Worm (Caenorhabditis elegans): ENCODE results near the gene scav-3.
A peak's percentile ranks its signal among the peaks of the same experiment; 100 is the strongest.

scav-3 gene

DNA sequence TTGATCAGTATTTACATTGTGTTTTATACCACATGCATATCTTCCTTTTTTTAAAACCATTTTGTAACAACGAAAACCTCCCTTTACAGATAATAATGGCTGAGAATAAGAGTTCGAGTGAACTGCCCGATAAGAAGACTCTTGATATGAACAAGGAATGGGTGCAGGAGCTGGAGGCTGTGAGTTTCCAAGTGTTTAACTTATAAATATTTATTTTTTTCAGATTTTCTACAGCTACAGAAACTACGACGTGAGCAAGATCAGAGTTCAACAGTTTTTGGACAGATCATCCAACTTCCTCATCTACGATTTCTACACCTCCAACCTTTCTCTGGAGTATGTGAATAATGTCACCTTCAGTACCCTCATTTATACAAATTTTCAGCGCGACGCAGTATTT is 39.8 kb upstream of the scav-3 start, which contains the start of gene herd-1 (continued):
- peak; percentile 53 for TF ChIP-seq rcor-1 (GFP tag; IDR thresholded peaks at IDR 0.05)
- TF ChIP-seq B0035.1 (tag; optimal IDR thresholded peaks at IDR 0.05) = no peak
- TF ChIP-seq repo-1 (tag; optimal IDR thresholded peaks at IDR 0.05) = no peak
- TF ChIP-seq attf-5 (GFP tag; optimal IDR thresholded peaks at IDR 0.05) = no peak
- no peak for TF ChIP-seq Y67H2A.10 (GFP tag; conservative IDR thresholded peaks at IDR 0.05)
- 0 out of 2 replicates have a peak, but pooled peaks have one; percentile 37 for TF ChIP-seq aptf-3 (GFP tag; IDR thresholded peaks at IDR 0.05)
- no peak for TF ChIP-seq unc-130 (GFP tag; optimal IDR thresholded peaks at IDR 0.05)
- TF ChIP-seq F39B2.1 (GFP tag; IDR thresholded peaks at IDR 0.05) = no peak
- TF ChIP-seq lin-54 (GFP tag; optimal IDR thresholded peaks at IDR 0.05) = peak; percentile 62
- no peak for TF ChIP-seq zfh-2 (GFP tag; conservative IDR thresholded peaks at IDR 0.05)
- TF ChIP-seq dox-1 (GFP tag; IDR thresholded peaks at IDR 0.05) = no peak; the same call in 1 of the 2 replicates
- no peak for TF ChIP-seq lin-35 (GFP tag; optimal IDR thresholded peaks at IDR 0.05)
- TF ChIP-seq attf-3 (GFP tag; conservative IDR thresholded peaks at IDR 0.05) = no peak
- peak; percentile 69 for TF ChIP-seq hsf-1 (GFP tag; IDR thresholded peaks at IDR 0.05)
- TF ChIP-seq madf-6 (GFP tag; IDR thresholded peaks at IDR 0.05) = peak; percentile 70
- no peak for TF ChIP-seq F57A8.1 (GFP tag; optimal IDR thresholded peaks at IDR 0.05)
- TF ChIP-seq egrh-3 (GFP tag; IDR thresholded peaks at IDR 0.05) = peak; percentile 30; the same call in 1 of the 2 replicates
- no peak for TF ChIP-seq ztf-22 (GFP tag; optimal IDR thresholded peaks at IDR 0.05)
- TF ChIP-seq atf-7 (tag; optimal IDR thresholded peaks at IDR 0.05) = no peak
- TF ChIP-seq ets-4 (GFP tag; optimal IDR thresholded peaks at IDR 0.05) = no peak
- TF ChIP-seq lsl-1 (GFP tag; optimal IDR thresholded peaks at IDR 0.05) = peak; percentile 44
- no peak for TF ChIP-seq madf-8 (GFP tag; conservative IDR thresholded peaks at IDR 0.05)
- TF ChIP-seq snpc-4 (GFP tag; optimal IDR thresholded peaks at IDR 0.05) = no peak
- TF ChIP-seq snpc-4 (tag; optimal IDR thresholded peaks at IDR 0.05) = no peak
- TF ChIP-seq F33H1.4 (GFP tag; IDR thresholded peaks at IDR 0.05) = no peak; the same call in 1 of the 2 replicates
- TF ChIP-seq nfyb-1 (GFP tag; IDR thresholded peaks at IDR 0.05) = 0 out of 2 replicates have a peak, but pooled peaks have one; percentile 44
- peak; percentile 73 for TF ChIP-seq athp-1 (tag; optimal IDR thresholded peaks at IDR 0.05)
- TF ChIP-seq Y95B8A.8 (GFP tag; IDR thresholded peaks at IDR 0.05) = peak; percentile 76; the same call in 1 of the 2 replicates
- no peak for TF ChIP-seq F10E7.11 (tag; optimal IDR thresholded peaks at IDR 0.05)
- TF ChIP-seq ceh-40 (GFP tag; IDR thresholded peaks at IDR 0.05) = no peak
- TF ChIP-seq hmg-1.2 (GFP tag; IDR thresholded peaks at IDR 0.05) = peak; percentile 21; the same call in 1 of the 2 replicates
- TF ChIP-seq F37B4.10 (GFP tag; IDR thresholded peaks at IDR 0.05) = no peak
- no peak for TF ChIP-seq madf-10 (tag; optimal IDR thresholded peaks at IDR 0.05)
- TF ChIP-seq dpl-1 (GFP tag; optimal IDR thresholded peaks at IDR 0.05) = no peak
- TF ChIP-seq lag-1 (GFP tag; IDR thresholded peaks at IDR 0.05) = no peak
- no peak for TF ChIP-seq him-1 (tag; optimal IDR thresholded peaks at IDR 0.05)
- TF ChIP-seq snpc-1.1 (tag; optimal IDR thresholded peaks at IDR 0.05; ENCODE audit: insufficient read depth) = no peak
- TF ChIP-seq akir-1 (GFP tag; optimal IDR thresholded peaks at IDR 0.05) = no peak
- TF ChIP-seq ceh-27 (GFP tag; optimal IDR thresholded peaks at IDR 0.05) = peak; percentile 7
- TF ChIP-seq nhr-179 (tag; optimal IDR thresholded peaks at IDR 0.05) = no peak
- TF ChIP-seq F57C9.4 (tag; optimal IDR thresholded peaks at IDR 0.05) = no peak
- TF ChIP-seq mcd-1 (GFP tag; IDR thresholded peaks at IDR 0.05) = peak; percentile 42; the same call in 1 of the 2 replicates
- no peak for TF ChIP-seq bed-1 (GFP tag; IDR thresholded peaks at IDR 0.05)
- TF ChIP-seq B0336.3 (GFP tag; IDR thresholded peaks at IDR 0.05) = peak; percentile 66
- no peak for TF ChIP-seq hlh-12 (tag; optimal IDR thresholded peaks at IDR 0.05)
- no peak for TF ChIP-seq nhr-120 (GFP tag; IDR thresholded peaks at IDR 0.05)
- no peak for TF ChIP-seq ceh-79 (tag; optimal IDR thresholded peaks at IDR 0.05)
- TF ChIP-seq rpc-1 (optimal IDR thresholded peaks at IDR 0.05) = no peak
- no peak for TF ChIP-seq rpc-1 (tag; optimal IDR thresholded peaks at IDR 0.05)
- TF ChIP-seq snpc-1.3 (tag; optimal IDR thresholded peaks at IDR 0.05; ENCODE audit: insufficient read depth) = peak; percentile 1
